Worm (Caenorhabditis elegans) whole organism, L1 larva: ENCODE data around the gene srw-7.
A peak's percentile ranks its signal among the peaks of the same experiment; 100 is the strongest.

ENCODE experiments used
- C16A3.4 ChIP-seq: fragments of 150-350 bp; optimal IDR thresholded peaks from 2 replicates; lab custom pipeline; 2014; ENCODE audit warnings: missing biosample characterization, missing genetic modification characterization
- C34B4.2 ChIP-seq: sonication (generic microtip); optimal IDR thresholded peaks from 2 replicates; lab custom pipeline; 2017; ENCODE audit warnings: mild to moderate bottlenecking, missing genetic modification characterization, missing compliant biosample characterization
- Y116A8C.19 ChIP-seq: sonication (generic microtip); optimal IDR thresholded peaks from 2 replicates; lab custom pipeline; 2016; ENCODE audit warnings: missing compliant biosample characterization, missing genetic modification characterization, borderline replicate concordance
- alr-1 ChIP-seq: fragments of 200-800 bp; sonication (Bioruptor generic); optimal IDR thresholded peaks from 2 replicates; lab custom pipeline; 2018; ENCODE audit warnings: borderline replicate concordance, mild to moderate bottlenecking, missing genetic modification characterization, missing compliant biosample characterization
- ceh-63 ChIP-seq: fragments of 200-800 bp; sonication (Bioruptor generic); optimal IDR thresholded peaks from 2 replicates; lab custom pipeline; 2018; ENCODE audit warnings: mild to moderate bottlenecking, missing genetic modification characterization, missing compliant biosample characterization
- ceh-82 ChIP-seq, 3 experiments: fragments of 150-350 bp in 1 of 3; sonication (generic microtip) in 2 of 3; optimal IDR thresholded peaks; 2 replicates each; lab custom pipeline; 2014 to 2017; ENCODE audit warnings: missing biosample characterization in 3 of 3, missing genetic modification characterization in 3 of 3
- ceh-90 ChIP-seq: sonication (generic microtip); optimal IDR thresholded peaks from 2 replicates; lab custom pipeline; 2016; ENCODE audit warnings: missing genetic modification characterization, missing compliant biosample characterization
- dsc-1 ChIP-seq: sonication (generic microtip); optimal IDR thresholded peaks from 2 replicates; lab custom pipeline; 2016; ENCODE audit warnings: mild to moderate bottlenecking, missing genetic modification characterization, missing compliant biosample characterization
- efl-1 ChIP-seq, 4 experiments: fragments of 150-350 bp; optimal IDR thresholded peaks in 3 of 4; peaks in 1 of 4; 1 replicate in 1 of 4; 2 replicates in 3 of 4; lab custom pipeline; 2014; ENCODE audit warnings: missing biosample characterization in 2 of 4, missing genetic modification characterization in 2 of 4, missing genetic modification reagents in 2 of 4
- efl-3 ChIP-seq: fragments of 200-800 bp; sonication (Bioruptor generic); optimal IDR thresholded peaks from 2 replicates; lab custom pipeline; 2018; ENCODE audit warnings: mild to moderate bottlenecking, missing genetic modification characterization, missing compliant biosample characterization
- elt-2 ChIP-seq: sonication (generic microtip); optimal IDR thresholded peaks from 2 replicates; lab custom pipeline; 2016; ENCODE audit warnings: missing genetic modification characterization, mild to moderate bottlenecking, inconsistent platforms, missing compliant biosample characterization, missing genetic modification reagents
- elt-3 ChIP-seq, 6 experiments: fragments of 150-350 bp in 1 of 6; sonication (generic microtip); optimal IDR thresholded peaks; 2 replicates each; lab custom pipeline; 2017 to 2018; ENCODE audit warnings: missing biosample characterization in 6 of 6, missing genetic modification characterization in 6 of 6, inconsistent platforms in 1 of 6
- fkh-10 ChIP-seq: sonication (generic microtip); optimal IDR thresholded peaks from 2 replicates; lab custom pipeline; 2017; ENCODE audit warnings: missing biosample characterization, missing genetic modification reagents, missing genetic modification characterization
- fkh-4 ChIP-seq: sonication (generic microtip); optimal IDR thresholded peaks from 2 replicates; lab custom pipeline; 2016; ENCODE audit warnings: missing compliant biosample characterization, missing genetic modification characterization, borderline replicate concordance
- fkh-8 ChIP-seq: sonication (generic microtip); optimal IDR thresholded peaks from 2 replicates; lab custom pipeline; 2016; ENCODE audit warnings: mild to moderate bottlenecking, missing genetic modification characterization, missing compliant biosample characterization
- fos-1 ChIP-seq: fragments of 150-350 bp; optimal IDR thresholded peaks from 2 replicates; lab custom pipeline; 2014; ENCODE audit warnings: missing biosample characterization, missing genetic modification characterization
- grh-1 ChIP-seq: fragments of 200-800 bp; sonication (Bioruptor generic); IDR thresholded peaks from 2 replicates; pipeline ENCODE4 v1.3.6; 2022; ENCODE audit warnings: missing genetic modification reagents, missing genetic modification characterization, missing compliant biosample characterization
- hlh-17 ChIP-seq: fragments of 200-800 bp; sonication (Bioruptor generic); optimal IDR thresholded peaks from 2 replicates; lab custom pipeline; 2018; ENCODE audit warnings: missing genetic modification characterization, mild to moderate bottlenecking, missing compliant biosample characterization, moderate library complexity, borderline replicate concordance
- irx-1 ChIP-seq: sonication (generic microtip); optimal IDR thresholded peaks from 2 replicates; lab custom pipeline; 2016; ENCODE audit warnings: missing genetic modification characterization, missing compliant biosample characterization
- isw-1 ChIP-seq: fragments of 200-800 bp; sonication (Bioruptor generic); IDR thresholded peaks from 2 replicates; pipeline ENCODE4 v1.3.6; 2022; ENCODE audit warnings: missing genetic modification characterization, missing compliant biosample characterization
- jun-1 ChIP-seq: fragments of 150-350 bp; optimal IDR thresholded peaks from 2 replicates; lab custom pipeline; 2014; ENCODE audit warnings: missing biosample characterization, missing genetic modification reagents, missing genetic modification characterization
- lin-14 ChIP-seq: fragments of 200-800 bp; sonication (Bioruptor generic); optimal IDR thresholded peaks from 2 replicates; lab custom pipeline; 2018; ENCODE audit warnings: mild to moderate bottlenecking, missing genetic modification characterization, moderate library complexity, missing compliant biosample characterization
- lir-3 ChIP-seq: sonication (generic microtip); optimal IDR thresholded peaks from 2 replicates; lab custom pipeline; 2016; ENCODE audit warnings: mild to moderate bottlenecking, missing genetic modification characterization, moderate library complexity, missing compliant biosample characterization; ENCODE audit not compliant: poor library complexity
- mep-1 ChIP-seq: fragments of 150-350 bp; optimal IDR thresholded peaks from 2 replicates; lab custom pipeline; 2014; ENCODE audit warnings: missing biosample characterization, missing genetic modification characterization
- nhr-11 ChIP-seq: fragments of 150-350 bp; optimal IDR thresholded peaks from 2 replicates; lab custom pipeline; 2014; ENCODE audit warnings: missing biosample characterization, missing genetic modification characterization
- nhr-20 ChIP-seq: sonication (generic microtip); optimal IDR thresholded peaks from 2 replicates; lab custom pipeline; 2016; ENCODE audit warnings: mild to moderate bottlenecking, missing genetic modification characterization, missing compliant biosample characterization
- nhr-71 ChIP-seq: sonication (generic microtip); optimal IDR thresholded peaks from 2 replicates; lab custom pipeline; 2016; ENCODE audit warnings: mild to moderate bottlenecking, missing genetic modification characterization, moderate library complexity, missing compliant biosample characterization
- nhr-76 ChIP-seq: sonication (generic microtip); optimal IDR thresholded peaks from 2 replicates; lab custom pipeline; 2017; ENCODE audit warnings: missing biosample characterization, missing genetic modification characterization
- nhr-85 ChIP-seq: sonication (generic microtip); peaks from one replicate; lab custom pipeline; 2016; ENCODE audit warnings: missing genetic modification characterization, inconsistent platforms, missing compliant biosample characterization
- pax-3 ChIP-seq: fragments of 200-800 bp; sonication (Bioruptor generic); optimal IDR thresholded peaks from 2 replicates; lab custom pipeline; 2018; ENCODE audit warnings: mild to moderate bottlenecking, missing genetic modification characterization, moderate library complexity, missing compliant biosample characterization
- rnt-1 ChIP-seq: sonication (generic microtip); optimal IDR thresholded peaks from 2 replicates; lab custom pipeline; 2016; ENCODE audit warnings: mild to moderate bottlenecking, missing genetic modification characterization, moderate library complexity, missing compliant biosample characterization
- unc-62 ChIP-seq: fragments of 150-350 bp; optimal IDR thresholded peaks from 2 replicates; lab custom pipeline; 2014; ENCODE audit warnings: missing biosample characterization, missing genetic modification reagents, missing genetic modification characterization
- ztf-11 ChIP-seq, 2 experiments: sonication (generic microtip); optimal IDR thresholded peaks; 2 replicates each; lab custom pipeline; 2016 to 2017; ENCODE audit warnings: missing genetic modification characterization in 2 of 2, missing biosample characterization in 1 of 2, missing compliant biosample characterization in 1 of 2
- ztf-4 ChIP-seq: fragments of 150-350 bp; optimal IDR thresholded peaks from 2 replicates; lab custom pipeline; 2014; ENCODE audit warnings: missing biosample characterization, missing genetic modification characterization

Gene srw-7

DNA sequence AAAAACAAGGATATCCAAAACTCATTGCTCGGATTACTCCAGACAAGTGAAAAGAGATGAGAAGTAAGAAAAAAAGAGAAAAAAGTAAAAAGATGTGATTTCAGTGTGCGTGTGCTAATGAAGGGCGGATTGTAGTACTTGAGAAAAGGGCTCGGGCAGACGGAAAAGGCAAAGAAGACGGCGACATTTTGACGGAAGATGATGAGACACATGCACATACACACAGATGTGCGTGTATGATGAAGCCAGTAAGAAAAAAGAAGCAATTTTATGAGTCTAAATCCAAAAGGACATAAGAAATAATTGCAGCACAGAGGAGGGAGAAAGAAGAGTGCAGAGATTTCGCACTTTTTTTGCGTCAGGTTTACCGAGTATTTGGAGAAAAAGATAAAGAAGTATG, 17.5 kb upstream of the srw-7 start:
- TF ChIP-seq pax-3 (tag; lab: Kevin White, UChicago), result peak; percentile 1
- no peak for TF ChIP-seq efl-1 (optimal IDR thresholded peaks at IDR 0.05; lab: Kevin White, UChicago)
- TF ChIP-seq efl-1 (GFP tag; optimal IDR thresholded peaks at IDR 0.05 in 1 of 2; lab: Kevin White, UChicago), result peak in 1 of 2 experiments; percentile 64
- TF ChIP-seq lin-14, result peak; percentile 56
- TF ChIP-seq elt-2 (tag; lab: Kevin White, UChicago), result no peak
- TF ChIP-seq fkh-10 (GFP tag; lab: Kevin White, UChicago), result peak; percentile 79
- peak; percentile 32 for TF ChIP-seq fkh-8 (tag; lab: Kevin White, UChicago)
- TF ChIP-seq rnt-1 (tag; lab: Kevin White, UChicago), result no peak
- TF ChIP-seq, all 84 proteins: peak for 5

DNA sequence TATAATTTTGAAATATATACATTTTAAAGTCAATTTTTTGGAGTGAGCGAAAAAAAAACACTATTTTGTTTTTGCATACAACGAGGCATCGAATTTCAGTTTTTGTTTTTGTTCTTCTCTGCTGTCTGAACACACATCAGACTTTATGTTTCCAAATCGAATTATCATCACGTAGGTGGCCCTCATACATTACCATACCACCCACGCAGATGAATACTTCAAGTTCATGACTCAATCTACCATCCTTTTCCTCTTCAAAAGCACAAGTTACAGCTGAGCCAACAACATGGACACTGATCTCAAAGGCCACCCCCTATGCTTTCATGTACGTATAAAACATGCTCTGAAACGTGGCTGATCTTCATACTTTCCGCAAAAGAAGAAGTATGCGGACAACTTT, 16.3 kb upstream of the srw-7 start, which contains the start of gene R08F11.7:
R08F11.7 (plus strand) TSS at position 301 of the 400 bp plus-strand sequence.
- TF ChIP-seq grh-1 (no peak), isw-1 (no peak), Y116A8C.19 (tag; lab: Kevin White, UChicago) (no peak), efl-1 (optimal IDR thresholded peaks at IDR 0.05; lab: Kevin White, UChicago) (no peak), efl-1 (GFP tag; optimal IDR thresholded peaks at IDR 0.05 in 1 of 2; lab: Kevin White, UChicago) (no peak), unc-62 (GFP tag; lab: Kevin White, UChicago) (no peak), C34B4.2 (tag; lab: Kevin White, UChicago) (no peak), irx-1 (tag; lab: Kevin White, UChicago) (no peak), elt-3 (tag; optimal IDR thresholded peaks at IDR 0.05; lab: Kevin White, UChicago) (no peak), hlh-17 (GFP tag; lab: Kevin White, UChicago) (no peak), fkh-4 (no peak), dsc-1 (tag; lab: Kevin White, UChicago) (no peak), ceh-63 (no peak)
- TF ChIP-seq, all 84 proteins: peak for 0

DNA sequence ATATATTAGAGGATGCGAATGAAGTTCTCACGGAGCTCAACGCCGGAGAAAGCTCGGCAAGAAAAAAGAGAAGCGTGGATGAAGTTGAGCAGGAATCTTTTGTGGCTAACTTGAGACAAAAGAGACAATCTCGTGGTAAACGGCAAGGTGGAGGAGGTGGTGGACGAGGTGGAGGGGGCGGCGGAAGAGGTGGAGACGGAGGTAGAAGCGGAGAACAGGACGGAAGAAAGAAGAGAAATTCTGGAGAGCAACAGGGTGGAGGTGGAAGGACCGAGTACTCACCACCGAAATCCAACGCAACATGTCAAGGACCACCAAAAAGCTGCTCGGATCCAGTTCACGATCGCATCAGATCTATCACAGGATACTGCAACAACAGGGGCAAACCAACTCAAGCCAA, 15.6 kb upstream of the srw-7 start:
- no peak for TF ChIP-seq nhr-11 (tag; lab: Kevin White, UChicago)
- no peak for TF ChIP-seq ztf-4
- TF ChIP-seq mep-1 (tag; lab: Kevin White, UChicago), result no peak
- no peak for TF ChIP-seq grh-1
- no peak for TF ChIP-seq jun-1 (tag; lab: Kevin White, UChicago)
- TF ChIP-seq elt-3 (tag; optimal IDR thresholded peaks at IDR 0.05; lab: Kevin White, UChicago), result no peak
- TF ChIP-seq C16A3.4 (tag; lab: Kevin White, UChicago), result no peak
- TF ChIP-seq lir-3 (tag; lab: Kevin White, UChicago), result no peak
- TF ChIP-seq unc-62 (GFP tag; lab: Kevin White, UChicago), result no peak
- no peak for TF ChIP-seq elt-2 (tag; lab: Kevin White, UChicago)
- no peak for TF ChIP-seq ceh-90 (tag; lab: Kevin White, UChicago)
- TF ChIP-seq nhr-76 (tag; lab: Kevin White, UChicago), result no peak
- no peak for TF ChIP-seq nhr-71
- TF ChIP-seq efl-3 (GFP tag; lab: Kevin White, UChicago), result no peak
- TF ChIP-seq, all 84 proteins: peak for 0

DNA sequence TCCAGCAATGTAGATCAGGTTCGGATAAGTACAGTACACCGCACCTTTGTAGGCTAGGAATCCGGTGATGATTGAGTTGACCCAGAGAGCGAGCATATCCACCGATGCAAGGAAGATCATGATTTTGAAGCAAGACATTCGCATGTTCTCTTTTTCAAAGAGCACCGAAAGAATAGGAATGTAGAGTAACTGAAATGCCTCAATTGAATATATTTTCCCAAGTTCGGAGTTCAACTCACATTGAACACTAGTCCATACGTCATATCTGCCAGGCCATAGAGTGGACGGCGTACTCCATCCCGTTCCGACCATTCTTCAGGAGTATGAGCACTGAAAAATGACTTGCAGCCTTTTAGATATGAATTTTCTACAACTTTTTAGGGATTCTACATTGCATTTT, 6.3 kb upstream of the srw-7 start:
- TF ChIP-seq alr-1 (tag; lab: Kevin White, UChicago) (no peak), nhr-85 (tag; lab: Kevin White, UChicago) (peak; percentile 0)

DNA sequence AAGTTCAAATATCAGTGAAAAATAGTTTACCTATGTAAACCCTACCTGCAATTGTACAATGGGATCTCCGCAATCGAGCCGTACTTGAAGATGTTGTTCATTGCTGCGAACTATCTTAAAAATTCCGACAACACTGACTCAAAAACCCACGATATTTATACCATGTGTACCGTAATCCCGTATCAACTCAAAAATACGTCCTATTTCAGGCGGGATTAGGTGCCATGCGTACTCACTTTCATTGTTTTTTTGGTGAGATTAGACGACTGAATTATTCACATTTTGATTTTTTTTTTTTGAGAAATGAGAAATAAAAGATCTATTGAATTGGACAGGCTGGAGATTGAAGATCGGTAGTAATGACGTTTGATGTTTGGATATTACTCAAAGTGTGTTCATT, 5.7 kb upstream of the srw-7 start, which contains the start of gene srt-30:
srt-30 (minus strand) TSS at position 101 of the 400 bp plus-strand sequence.
- TF ChIP-seq fos-1 (tag; lab: Kevin White, UChicago) (no peak), nhr-20 (tag; lab: Kevin White, UChicago) (no peak), ztf-11 (tag; optimal IDR thresholded peaks at IDR 0.05; lab: Kevin White, UChicago) (no peak), ceh-82 (tag; optimal IDR thresholded peaks at IDR 0.05; lab: Kevin White, UChicago) (no peak), ceh-90 (tag; lab: Kevin White, UChicago) (no peak)
